Fruit fly (Drosophila melanogaster) Kc167 (cell line): ENCODE results near the gene CG6654.

Experiments used
- h ChIP-seq: fragments of >200 bp; optimal IDR thresholded peaks from 3 replicates; lab custom pipeline; 2018; ENCODE audit warnings: missing external identifiers
- psq ChIP-seq: fragments of >200 bp; optimal IDR thresholded peaks from 2 replicates; lab custom pipeline; 2017; ENCODE audit warnings: missing external identifiers

DNA sequence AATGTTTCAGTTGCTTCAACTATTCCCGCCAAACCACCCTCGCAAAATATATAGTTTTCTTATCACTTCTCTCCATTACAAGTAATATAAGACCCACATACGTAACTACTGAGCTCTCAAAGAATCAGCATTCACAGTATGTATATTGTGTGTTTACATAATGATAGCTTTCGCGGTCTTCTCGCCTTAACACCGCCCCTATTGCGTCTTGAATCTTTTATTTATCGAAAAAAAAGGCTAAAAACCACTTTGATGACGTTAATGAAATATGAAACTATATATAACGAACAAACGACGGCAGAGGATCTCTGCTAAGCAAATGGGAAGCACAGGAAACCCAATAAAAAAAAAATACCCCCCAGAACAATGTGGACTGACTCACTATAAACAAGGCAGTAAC lies 16.1 kb downstream of the CG6654 start:
- TF ChIP-seq h (lab: Kevin White, UChicago): no peak
- TF ChIP-seq psq: no peak
